Worm (Caenorhabditis elegans) whole organism, young adult: ENCODE measurements around the gene sra-27.

Source experiments
- C17E4.6 ChIP-seq: fragments of 200-800 bp; sonication (Bioruptor generic); IDR thresholded peaks from 2 replicates; pipeline ENCODE4 v1.3.6; 2022; ENCODE audit warnings: missing genetic modification reagents, missing genetic modification characterization, missing compliant biosample characterization
- D2030.7 ChIP-seq: fragments of 200-800 bp; sonication (Bioruptor generic); IDR thresholded peaks from 2 replicates; pipeline ENCODE4 v1.3.6; 2022; ENCODE audit warnings: missing genetic modification reagents, missing genetic modification characterization, missing compliant biosample characterization
- F23B12.7 ChIP-seq: sonication (generic microtip); optimal IDR thresholded peaks from 2 replicates; lab custom pipeline; 2017; ENCODE audit warnings: missing genetic modification characterization, mild to moderate bottlenecking, missing compliant biosample characterization, antibody characterized with exemption, moderate library complexity; ENCODE audit not compliant: insufficient read depth
- F37B4.10 ChIP-seq: fragments of 200-800 bp; sonication (Bioruptor generic); IDR thresholded peaks from 2 replicates; pipeline ENCODE4 v1.3.6; 2022; ENCODE audit warnings: missing genetic modification characterization, missing compliant biosample characterization
- F57A8.1 ChIP-seq: fragments of 200-800 bp; sonication (Bioruptor generic); optimal IDR thresholded peaks from 2 replicates; lab custom pipeline; 2018; ENCODE audit warnings: mild to moderate bottlenecking, missing genetic modification characterization, moderate library complexity, missing compliant biosample characterization
- T26A5.8 ChIP-seq: sonication (generic microtip); optimal IDR thresholded peaks from 2 replicates; lab custom pipeline; 2016; ENCODE audit warnings: missing genetic modification characterization, missing compliant biosample characterization
- Y95B8A.8 ChIP-seq: fragments of 200-800 bp; sonication (Bioruptor generic); IDR thresholded peaks from 2 replicates; pipeline ENCODE4 v1.3.6; 2022; ENCODE audit warnings: missing genetic modification reagents, missing genetic modification characterization, missing compliant biosample characterization
- akir-1 ChIP-seq: fragments of 200-800 bp; sonication (Bioruptor generic); optimal IDR thresholded peaks from 2 replicates; lab custom pipeline; 2018; ENCODE audit warnings: mild to moderate bottlenecking, missing genetic modification characterization, moderate library complexity, missing compliant biosample characterization
- aptf-2 ChIP-seq: fragments of 200-800 bp; sonication (Bioruptor generic); conservative IDR thresholded peaks from 2 replicates; pipeline ENCODE4 v1.3.6; 2022; ENCODE audit warnings: missing genetic modification reagents, missing genetic modification characterization, missing compliant biosample characterization
- attf-3 ChIP-seq: fragments of 200-800 bp; sonication (Bioruptor generic); conservative IDR thresholded peaks from 2 replicates; pipeline ENCODE4 v1.3.6; 2022; ENCODE audit warnings: missing genetic modification reagents, missing genetic modification characterization, missing compliant biosample characterization
- cebp-1 ChIP-seq, 2 experiments: fragments of 200-800 bp in 1 of 2; sonication (Bioruptor generic) in 1 of 2; sonication (generic microtip) in 1 of 2; IDR thresholded peaks in 1 of 2; optimal IDR thresholded peaks in 1 of 2; 2 replicates each; pipeline versions ENCODE4 v1.3.6 to Lab custom; 2017 to 2022; ENCODE audit warnings: missing compliant biosample characterization in 2 of 2, missing genetic modification characterization in 2 of 2, mild to moderate bottlenecking in 1 of 2, missing genetic modification reagents in 1 of 2, moderate library complexity in 1 of 2
- ceh-91 ChIP-seq: fragments of 200-800 bp; sonication (Bioruptor generic); IDR thresholded peaks from 2 replicates; pipeline ENCODE4 v1.3.6; 2022; ENCODE audit warnings: missing genetic modification reagents, missing genetic modification characterization, missing compliant biosample characterization
- chd-7 ChIP-seq: sonication (generic microtip); optimal IDR thresholded peaks from 2 replicates; lab custom pipeline; 2016; ENCODE audit warnings: mild to moderate bottlenecking, missing genetic modification characterization, moderate library complexity, missing compliant biosample characterization
- die-1 ChIP-seq: sonication (generic microtip); optimal IDR thresholded peaks from 2 replicates; lab custom pipeline; 2016; ENCODE audit warnings: missing genotype, mild to moderate bottlenecking, missing genetic modification characterization, missing compliant biosample characterization
- dox-1 ChIP-seq: fragments of 200-800 bp; sonication (Bioruptor generic); IDR thresholded peaks from 2 replicates; pipeline ENCODE4 v1.3.6; 2022; ENCODE audit warnings: missing genetic modification reagents, missing genetic modification characterization, missing compliant biosample characterization
- dpff-1 ChIP-seq: sonication (generic microtip); optimal IDR thresholded peaks from 2 replicates; lab custom pipeline; 2017; ENCODE audit warnings: mild to moderate bottlenecking, missing genetic modification characterization, missing compliant biosample characterization
- hlh-12 ChIP-seq: sonication (generic microtip); optimal IDR thresholded peaks from 2 replicates; lab custom pipeline; 2016; ENCODE audit warnings: missing genetic modification characterization, missing compliant biosample characterization
- let-607 ChIP-seq, 2 experiments: fragments of 200-800 bp in 1 of 2; sonication (Bioruptor generic) in 1 of 2; sonication (generic microtip) in 1 of 2; optimal IDR thresholded peaks; 2 replicates each; lab custom pipeline; 2016 to 2018; ENCODE audit warnings: mild to moderate bottlenecking in 2 of 2, missing compliant biosample characterization in 2 of 2, missing genetic modification characterization in 2 of 2, moderate library complexity in 2 of 2, missing genotype in 1 of 2
- lin-35 ChIP-seq, 3 experiments: fragments of 150-350 bp in 2 of 3; sonication (generic microtip) in 1 of 3; optimal IDR thresholded peaks; 2 replicates each; lab custom pipeline; 2014 to 2018; ENCODE audit warnings: missing biosample characterization in 3 of 3, missing genetic modification characterization in 3 of 3, missing genetic modification reagents in 3 of 3
- lir-1 ChIP-seq: fragments of 200-800 bp; sonication (Bioruptor generic); conservative IDR thresholded peaks from 2 replicates; pipeline ENCODE4 v1.3.6; 2022; ENCODE audit warnings: missing genetic modification reagents, missing genetic modification characterization, missing compliant biosample characterization
- madf-6 ChIP-seq: fragments of 200-800 bp; sonication (Bioruptor generic); IDR thresholded peaks from 2 replicates; pipeline ENCODE4 v1.3.6; 2022; ENCODE audit warnings: missing genetic modification reagents, missing genetic modification characterization, missing compliant biosample characterization
- nhr-179 ChIP-seq: sonication (generic microtip); optimal IDR thresholded peaks from 2 replicates; lab custom pipeline; 2016; ENCODE audit warnings: mild to moderate bottlenecking, missing genetic modification characterization, missing compliant biosample characterization
- repo-1 ChIP-seq: sonication (generic microtip); optimal IDR thresholded peaks from 2 replicates; lab custom pipeline; 2017; ENCODE audit warnings: mild to moderate bottlenecking, missing genetic modification characterization, missing compliant biosample characterization
- rpc-1 ChIP-seq, 2 experiments: fragments of 150-350 bp in 1 of 2; sonication (generic microtip) in 1 of 2; optimal IDR thresholded peaks; 2 replicates each; lab custom pipeline; 2014 to 2018; ENCODE audit warnings: missing biosample characterization in 1 of 2, missing genetic modification characterization in 1 of 2, missing genetic modification reagents in 1 of 2, missing genotype in 1 of 2
- tbp1 ChIP-seq: fragments of 200-800 bp; sonication (Bioruptor generic); optimal IDR thresholded peaks from 2 replicates; lab custom pipeline; 2018; ENCODE audit warnings: mild to moderate bottlenecking, missing genetic modification characterization, missing compliant biosample characterization
- tbx-9 ChIP-seq: sonication (generic microtip); optimal IDR thresholded peaks from 2 replicates; lab custom pipeline; 2016; ENCODE audit warnings: borderline replicate concordance, missing genetic modification characterization, inconsistent platforms, missing compliant biosample characterization
- tlf-1 ChIP-seq: fragments of 200-800 bp; sonication (Bioruptor generic); optimal IDR thresholded peaks from 2 replicates; lab custom pipeline; 2018; ENCODE audit warnings: mild to moderate bottlenecking, missing genetic modification characterization, missing compliant biosample characterization
- ztf-18 ChIP-seq: sonication (generic microtip); optimal IDR thresholded peaks from 2 replicates; lab custom pipeline; 2016; ENCODE audit warnings: missing genotype, mild to moderate bottlenecking, missing genetic modification characterization, missing compliant biosample characterization
- ztf-22 ChIP-seq: fragments of 200-800 bp; sonication (Bioruptor generic); optimal IDR thresholded peaks from 2 replicates; lab custom pipeline; 2018; ENCODE audit warnings: mild to moderate bottlenecking, missing genetic modification characterization, moderate library complexity, missing compliant biosample characterization

The sra-27 gene

DNA sequence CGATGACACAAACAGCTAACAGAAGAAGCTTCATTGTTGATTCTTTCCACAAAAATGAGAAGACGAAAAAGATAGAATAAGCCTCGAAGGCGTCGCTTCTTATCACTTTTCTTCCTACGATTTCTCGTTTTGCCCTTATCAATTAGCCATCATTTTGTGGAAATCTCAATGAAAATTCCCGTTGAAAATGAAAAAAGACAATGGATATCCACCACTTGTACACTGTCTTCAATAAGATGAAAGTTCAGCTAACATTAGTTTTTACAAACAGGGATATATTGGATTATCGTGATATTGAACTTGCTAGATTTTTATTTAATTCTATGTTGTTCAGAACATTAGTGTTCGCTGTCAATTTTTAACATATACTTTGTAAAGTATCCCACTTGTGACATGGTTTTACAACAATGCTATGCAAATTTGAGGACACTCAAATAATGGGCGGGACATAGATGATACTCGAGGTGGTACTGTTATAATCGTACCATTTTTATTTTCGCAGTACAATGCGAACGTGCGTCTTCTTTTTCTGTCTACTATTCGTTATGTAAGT, 2.1 kb upstream of the sra-27 start, which contains the start of the genes F18C5.5 and F18C5.9 (continued):
- TF ChIP-seq tbp1 (GFP tag; lab: Kevin White, UChicago) (no peak), ztf-18 (tag; lab: Kevin White, UChicago) (no peak)

DNA sequence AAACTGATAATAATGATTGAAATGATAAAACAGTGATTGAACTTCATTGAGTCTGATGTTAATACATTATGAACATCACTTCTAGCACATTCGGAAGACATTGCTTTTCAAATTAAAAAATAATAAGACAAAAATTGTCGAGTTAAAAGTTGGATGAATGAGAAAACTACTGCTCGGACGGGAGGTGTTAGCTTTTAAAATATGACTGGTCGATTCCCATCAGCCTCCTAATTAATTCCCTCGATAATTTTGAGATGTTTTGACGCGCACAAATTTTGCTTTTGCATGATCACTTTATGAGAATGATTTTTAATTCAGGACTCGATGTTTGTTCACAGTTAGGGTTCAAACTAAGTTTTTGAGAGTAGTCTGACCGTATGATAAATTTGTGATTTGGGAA, 4.9 kb downstream of the sra-27 start, which contains the start of gene sra-28:
TSS of gene sra-28 (minus strand) at position 101 of the 400 bp plus-strand sequence.
- TF ChIP-seq die-1 (tag; lab: Kevin White, UChicago), result no peak
- no peak for TF ChIP-seq D2030.7 (GFP tag; lab: Robert Waterston, UW)
- no peak for TF ChIP-seq cebp-1 (GFP tag; IDR thresholded peaks at IDR 0.05; lab: Robert Waterston, UW)
- TF ChIP-seq cebp-1 (tag; optimal IDR thresholded peaks at IDR 0.05; lab: Kevin White, UChicago), result no peak
- TF ChIP-seq rpc-1 (optimal IDR thresholded peaks at IDR 0.05; lab: Kevin White, UChicago), result no peak
- TF ChIP-seq rpc-1 (tag; optimal IDR thresholded peaks at IDR 0.05; lab: Kevin White, UChicago), result no peak
- TF ChIP-seq Y95B8A.8 (GFP tag; lab: Robert Waterston, UW), result no peak
- no peak for TF ChIP-seq T26A5.8 (tag; lab: Kevin White, UChicago)
- no peak for TF ChIP-seq F57A8.1 (GFP tag; lab: Kevin White, UChicago)
- TF ChIP-seq attf-3 (GFP tag; lab: Robert Waterston, UW), result no peak
- TF ChIP-seq dpff-1 (tag; lab: Kevin White, UChicago), result no peak
- TF ChIP-seq tbx-9 (tag; lab: Kevin White, UChicago), result no peak
- TF ChIP-seq C17E4.6 (GFP tag; lab: Robert Waterston, UW), result no peak
- no peak for TF ChIP-seq F37B4.10

DNA sequence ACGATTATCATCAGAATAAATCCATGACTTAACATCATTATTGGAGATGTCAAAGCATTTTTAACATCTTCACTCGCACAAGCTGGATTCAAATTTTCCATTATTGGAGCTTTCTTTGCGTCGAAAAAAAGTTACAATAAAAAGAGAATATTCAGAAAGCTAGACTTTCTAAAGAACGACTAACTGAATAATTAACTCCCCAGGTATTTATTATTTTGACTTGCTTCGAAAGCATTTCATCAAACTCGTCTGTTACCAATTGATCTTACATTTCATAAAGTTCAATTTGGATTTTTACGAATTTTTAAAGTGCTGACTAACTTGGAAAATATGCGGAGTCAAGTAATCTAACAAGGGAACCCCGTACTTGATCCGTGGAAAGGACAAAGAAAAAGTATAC, 6.8 kb downstream of the sra-27 start, which contains the start of gene sra-29:
TSS of gene sra-29 (minus strand) at position 101 of the 400 bp plus-strand sequence.
- TF ChIP-seq hlh-12 (tag; lab: Kevin White, UChicago), result no peak

DNA sequence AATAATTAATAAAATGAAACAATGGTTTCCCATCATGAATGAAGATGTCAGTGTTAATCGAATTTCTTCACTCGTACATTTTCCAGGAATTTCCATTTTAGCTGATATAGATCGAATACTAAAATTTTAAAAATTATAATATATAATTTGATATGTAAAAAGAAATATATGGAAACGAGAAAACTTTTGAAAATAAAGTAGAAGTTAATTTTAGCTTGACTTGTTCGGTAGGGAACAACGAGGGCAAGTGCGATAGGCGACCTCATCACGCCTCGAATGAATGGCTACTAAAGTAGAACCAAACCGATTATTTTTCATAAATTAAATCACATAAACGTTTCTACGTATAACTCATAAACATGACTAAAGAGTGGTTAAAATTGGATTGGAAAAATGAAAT, 9.6 kb downstream of the sra-27 start, which contains the start of gene sra-31:
TSS of gene sra-31 (minus strand) at position 101 of the 400 bp plus-strand sequence.
- TF ChIP-seq tlf-1 (GFP tag; lab: Kevin White, UChicago) (no peak), lir-1 (GFP tag; lab: Robert Waterston, UW) (no peak), ceh-91 (GFP tag; lab: Robert Waterston, UW) (no peak), repo-1 (tag; lab: Kevin White, UChicago) (no peak), dox-1 (GFP tag; lab: Robert Waterston, UW) (no peak), akir-1 (GFP tag; lab: Kevin White, UChicago) (no peak), let-607 (tag; optimal IDR thresholded peaks at IDR 0.05; lab: Kevin White, UChicago) (no peak), F37B4.10 (no peak), lin-35 (GFP tag; optimal IDR thresholded peaks at IDR 0.05; lab: Kevin White, UChicago) (no peak), ztf-22 (no peak), aptf-2 (GFP tag; lab: Robert Waterston, UW) (no peak)

DNA sequence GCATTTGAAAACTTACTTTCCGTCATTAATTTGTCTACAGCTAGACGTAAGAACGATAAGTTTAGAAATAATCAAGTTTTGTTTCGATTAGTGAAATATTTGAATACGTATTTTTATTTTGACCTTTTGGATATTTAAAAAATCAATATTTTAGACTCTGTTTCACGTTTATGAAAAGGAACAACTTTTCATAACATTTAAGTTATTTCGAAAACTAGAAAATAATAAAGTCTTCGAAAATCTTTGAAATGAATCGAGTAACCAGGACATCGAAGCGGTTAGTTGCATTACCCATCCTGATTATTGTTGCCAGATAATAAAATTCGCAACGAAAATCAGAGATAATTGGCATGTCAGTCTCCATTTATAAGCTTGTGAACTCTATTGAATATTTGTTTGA, 12.4 kb downstream of the sra-27 start, which contains the start of gene C56C10.6:
TSS of gene C56C10.6 (minus strand) at position 101 of the 400 bp plus-strand sequence.
- TF ChIP-seq nhr-179 (tag; lab: Kevin White, UChicago) (no peak), chd-7 (tag; lab: Kevin White, UChicago) (no peak), F23B12.7 (tag; lab: Kevin White, UChicago) (no peak), madf-6 (GFP tag; lab: Robert Waterston, UW) (no peak)
